Worm (Caenorhabditis elegans) whole organism, L4 larva: ENCODE data around the gene H41C03.2.
A peak's percentile ranks its signal among the peaks of the same experiment; 100 is the strongest.

Source experiments
- F10B5.3 ChIP-seq: sonication (generic microtip); optimal IDR thresholded peaks from 2 replicates; lab custom pipeline; 2016; ENCODE audit warnings: mild to moderate bottlenecking, missing genetic modification characterization, missing compliant biosample characterization
- F37D6.2 ChIP-seq: sonication (generic microtip); optimal IDR thresholded peaks from 2 replicates; lab custom pipeline; 2016; ENCODE audit warnings: mild to moderate bottlenecking, missing genetic modification characterization, missing compliant biosample characterization
- F44E2.7 ChIP-seq: fragments of 200-800 bp; sonication (Bioruptor generic); IDR thresholded peaks from 2 replicates; pipeline ENCODE4 v2.1.2; 2022; ENCODE audit warnings: missing genetic modification characterization, missing compliant biosample characterization
- F49E8.2 ChIP-seq: sonication (generic microtip); optimal IDR thresholded peaks from 2 replicates; lab custom pipeline; 2016; ENCODE audit warnings: missing compliant biosample characterization, mild to moderate bottlenecking, missing genetic modification characterization, borderline replicate concordance
- R02D3.7 ChIP-seq: fragments of 150-350 bp; sonication (generic microtip); optimal IDR thresholded peaks from 3 replicates; lab custom pipeline; 2014; ENCODE audit warnings: missing biosample characterization, missing genetic modification characterization
- Y48G9A.11 ChIP-seq: fragments of 200-800 bp; sonication (Bioruptor generic); IDR thresholded peaks from 2 replicates; pipeline ENCODE4 v1.3.6; 2022; ENCODE audit warnings: missing genetic modification reagents, missing genetic modification characterization, missing compliant biosample characterization
- Y75B8A.6 ChIP-seq: fragments of 200-800 bp; sonication (Bioruptor generic); IDR thresholded peaks from 2 replicates; pipeline ENCODE4 v1.3.6; 2022; ENCODE audit warnings: missing genetic modification reagents, missing genetic modification characterization, missing compliant biosample characterization
- ZK337.2 ChIP-seq: fragments of 200-800 bp; sonication (Bioruptor generic); IDR thresholded peaks from 2 replicates; pipeline ENCODE4 v1.3.6; 2022; ENCODE audit warnings: missing genetic modification reagents, missing genetic modification characterization, missing compliant biosample characterization
- ZK546.5 ChIP-seq, 2 experiments: sonication (generic microtip); optimal IDR thresholded peaks; 2 replicates each; lab custom pipeline; 2017; ENCODE audit warnings: missing biosample characterization in 2 of 2, missing genetic modification characterization in 2 of 2
- aha-1 ChIP-seq: fragments of 150-350 bp; peaks from one replicate; lab custom pipeline; 2014; ENCODE audit warnings: missing biosample characterization, missing genetic modification characterization
- aly-2 ChIP-seq: sonication (generic microtip); optimal IDR thresholded peaks from 2 replicates; lab custom pipeline; 2018; ENCODE audit warnings: missing biosample characterization, missing genetic modification characterization
- attf-4 ChIP-seq: sonication (generic microtip); optimal IDR thresholded peaks from 3 replicates; lab custom pipeline; 2017; ENCODE audit warnings: missing biosample characterization, missing genetic modification characterization
- ceh-62 ChIP-seq: sonication (generic microtip); optimal IDR thresholded peaks from 2 replicates; lab custom pipeline; 2017; ENCODE audit warnings: missing biosample characterization, missing genetic modification characterization
- ces-1 ChIP-seq: fragments of 150-350 bp; sonication (generic microtip); optimal IDR thresholded peaks from 4 replicates; lab custom pipeline; 2014; ENCODE audit warnings: missing biosample characterization, missing genetic modification reagents, missing genetic modification characterization
- cey-2 ChIP-seq: sonication (generic microtip); optimal IDR thresholded peaks from 3 replicates; lab custom pipeline; 2017; ENCODE audit warnings: missing genetic modification characterization, mild to moderate bottlenecking, missing compliant biosample characterization, antibody characterized with exemption, borderline replicate concordance; ENCODE audit not compliant: insufficient read depth
- daf-12 ChIP-seq: fragments of 150-350 bp; optimal IDR thresholded peaks from 2 replicates; lab custom pipeline; 2014; ENCODE audit warnings: missing biosample characterization, missing genetic modification reagents, missing genetic modification characterization
- daf-16 ChIP-seq, 3 experiments: sonication (generic microtip); optimal IDR thresholded peaks; 2 replicates each; lab custom pipeline; 2016 to 2017; ENCODE audit warnings: missing genetic modification characterization in 3 of 3, missing genetic modification reagents in 3 of 3, mild to moderate bottlenecking in 2 of 3, missing compliant biosample characterization in 2 of 3, missing biosample characterization in 1 of 3, moderate library complexity in 1 of 3
- dmd-8 ChIP-seq: fragments of 200-800 bp; sonication (Bioruptor generic); IDR thresholded peaks from 2 replicates; pipeline ENCODE4 v1.3.6; 2022; ENCODE audit warnings: missing genetic modification characterization, missing compliant biosample characterization
- dmd-9 ChIP-seq: fragments of 200-800 bp; sonication (Bioruptor generic); IDR thresholded peaks from 2 replicates; pipeline ENCODE4 v1.3.6; 2022; ENCODE audit warnings: missing genetic modification reagents, missing genetic modification characterization, missing compliant biosample characterization
- dpl-1 ChIP-seq: fragments of 150-350 bp; optimal IDR thresholded peaks from 2 replicates; lab custom pipeline; 2014; ENCODE audit warnings: missing biosample characterization, missing genetic modification reagents, missing genetic modification characterization
- duxl-1 ChIP-seq: sonication (generic microtip); optimal IDR thresholded peaks from 2 replicates; lab custom pipeline; 2016; ENCODE audit warnings: mild to moderate bottlenecking, missing genetic modification characterization, moderate library complexity, missing compliant biosample characterization; ENCODE audit not compliant: poor library complexity
- egl-27 ChIP-seq: sonication (generic microtip); optimal IDR thresholded peaks from 3 replicates; lab custom pipeline; 2017; ENCODE audit warnings: missing biosample characterization, missing genetic modification reagents, missing genetic modification characterization
- hmg-1.1 ChIP-seq: fragments of 200-800 bp; sonication (Bioruptor generic); IDR thresholded peaks from 2 replicates; pipeline ENCODE4 v1.3.6; 2022; ENCODE audit warnings: missing genetic modification reagents, missing genetic modification characterization, missing compliant biosample characterization
- lin-29 ChIP-seq: fragments of 200-800 bp; sonication (Bioruptor generic); IDR thresholded peaks from 2 replicates; pipeline ENCODE4 v1.3.6; 2022; ENCODE audit warnings: missing genetic modification reagents, missing genetic modification characterization, missing compliant biosample characterization
- lin-39 ChIP-seq: fragments of 150-350 bp; optimal IDR thresholded peaks from 2 replicates; lab custom pipeline; 2014; ENCODE audit warnings: missing biosample characterization, missing genetic modification reagents, missing genetic modification characterization
- mdl-1 ChIP-seq, 2 experiments: fragments of 150-350 bp in 1 of 2; sonication (generic microtip) in 1 of 2; optimal IDR thresholded peaks; 2 replicates each; lab custom pipeline; 2014 to 2017; ENCODE audit warnings: missing biosample characterization in 2 of 2, missing genetic modification characterization in 2 of 2
- mdt-29 ChIP-seq: fragments of 200-800 bp; sonication (Bioruptor generic); IDR thresholded peaks from 2 replicates; pipeline ENCODE4 v1.3.6; 2022; ENCODE audit warnings: missing genetic modification reagents, missing genetic modification characterization, missing compliant biosample characterization
- mes-2 ChIP-seq: sonication (generic microtip); optimal IDR thresholded peaks from 2 replicates; lab custom pipeline; 2016; ENCODE audit warnings: missing genotype, mild to moderate bottlenecking, missing genetic modification characterization, missing compliant biosample characterization; ENCODE audit not compliant: poor library complexity, severe bottlenecking
- mxl-2 ChIP-seq: fragments of 200-800 bp; sonication (Bioruptor generic); conservative IDR thresholded peaks from 2 replicates; pipeline ENCODE4 v1.3.6; 2022; ENCODE audit warnings: missing genetic modification reagents, missing genetic modification characterization, missing compliant biosample characterization
- nhr-10 ChIP-seq: fragments of 150-350 bp; optimal IDR thresholded peaks from 2 replicates; lab custom pipeline; 2014; ENCODE audit warnings: missing biosample characterization, missing genetic modification characterization
- nhr-102 ChIP-seq: sonication (generic microtip); optimal IDR thresholded peaks from 2 replicates; lab custom pipeline; 2016; ENCODE audit warnings: mild to moderate bottlenecking, missing genetic modification characterization, moderate library complexity, missing compliant biosample characterization
- nhr-28 ChIP-seq: fragments of 150-350 bp; optimal IDR thresholded peaks from 2 replicates; lab custom pipeline; 2014; ENCODE audit warnings: missing biosample characterization, missing genetic modification characterization
- nhr-48 ChIP-seq: sonication (generic microtip); optimal IDR thresholded peaks from 2 replicates; lab custom pipeline; 2016; ENCODE audit warnings: mild to moderate bottlenecking, missing genetic modification characterization, missing compliant biosample characterization
- nhr-6 ChIP-seq: fragments of 150-350 bp; optimal IDR thresholded peaks from 2 replicates; lab custom pipeline; 2014; ENCODE audit warnings: missing biosample characterization, missing genetic modification characterization
- nhr-76 ChIP-seq: fragments of 150-350 bp; optimal IDR thresholded peaks from 2 replicates; lab custom pipeline; 2014; ENCODE audit warnings: missing biosample characterization, missing genetic modification characterization
- nhr-77 ChIP-seq: fragments of 150-350 bp; optimal IDR thresholded peaks from 2 replicates; lab custom pipeline; 2014; ENCODE audit warnings: missing biosample characterization, missing genetic modification characterization
- rbr-2 ChIP-seq: sonication (generic microtip); optimal IDR thresholded peaks from 2 replicates; lab custom pipeline; 2016; ENCODE audit warnings: missing genotype, missing genetic modification characterization, missing compliant biosample characterization
- sdz-12 ChIP-seq: fragments of 200-800 bp; sonication (Bioruptor generic); optimal IDR thresholded peaks from 2 replicates; lab custom pipeline; 2018; ENCODE audit warnings: mild to moderate bottlenecking, missing genetic modification characterization, missing compliant biosample characterization
- skn-1 ChIP-seq: fragments of 150-350 bp; optimal IDR thresholded peaks from 2 replicates; lab custom pipeline; 2014; ENCODE audit warnings: missing biosample characterization, missing genetic modification characterization
- snpc-4 ChIP-seq: fragments of 150-350 bp; optimal IDR thresholded peaks from 2 replicates; lab custom pipeline; 2014; ENCODE audit warnings: missing biosample characterization, missing genetic modification characterization
- spr-1 ChIP-seq: sonication (generic microtip); optimal IDR thresholded peaks from 2 replicates; lab custom pipeline; 2016; ENCODE audit warnings: mild to moderate bottlenecking, missing genetic modification characterization, missing compliant biosample characterization
- spr-3 ChIP-seq: fragments of 200-800 bp; sonication (Bioruptor generic); optimal IDR thresholded peaks from 2 replicates; lab custom pipeline; 2018; ENCODE audit warnings: mild to moderate bottlenecking, missing genetic modification characterization, missing compliant biosample characterization
- tag-97 ChIP-seq: fragments of 200-800 bp; sonication (Bioruptor generic); IDR thresholded peaks from 2 replicates; pipeline ENCODE4 v1.3.6; 2022; ENCODE audit warnings: missing genetic modification characterization, missing compliant biosample characterization
- unc-130 ChIP-seq: sonication (generic microtip); optimal IDR thresholded peaks from 2 replicates; lab custom pipeline; 2016; ENCODE audit warnings: missing genetic modification reagents, missing genetic modification characterization, missing compliant biosample characterization
- unc-62 ChIP-seq, 3 experiments: fragments of 150-350 bp in 1 of 3; sonication (generic microtip); optimal IDR thresholded peaks in 2 of 3; peaks in 1 of 3; 1 replicate in 1 of 3; 2 replicates in 2 of 3; lab custom pipeline; 2014 to 2017; ENCODE audit warnings: missing biosample characterization in 3 of 3, missing genetic modification characterization in 3 of 3, missing genetic modification reagents in 3 of 3, missing genotype in 1 of 3
- vab-7 ChIP-seq: fragments of 200-800 bp; sonication (Bioruptor generic); IDR thresholded peaks from 2 replicates; pipeline ENCODE4 v1.3.6; 2022; ENCODE audit warnings: missing genetic modification reagents, missing genetic modification characterization, missing compliant biosample characterization
- zag-1 ChIP-seq: fragments of 150-350 bp; optimal IDR thresholded peaks from 2 replicates; lab custom pipeline; 2014; ENCODE audit warnings: missing biosample characterization, missing genetic modification characterization
- zip-2 ChIP-seq: fragments of 150-350 bp; optimal IDR thresholded peaks from 2 replicates; lab custom pipeline; 2014; ENCODE audit warnings: missing biosample characterization, missing genetic modification characterization
- ztf-7 ChIP-seq: fragments of 150-350 bp; optimal IDR thresholded peaks from 2 replicates; lab custom pipeline; 2014; ENCODE audit warnings: missing biosample characterization, missing genetic modification characterization

H41C03.2 gene

DNA sequence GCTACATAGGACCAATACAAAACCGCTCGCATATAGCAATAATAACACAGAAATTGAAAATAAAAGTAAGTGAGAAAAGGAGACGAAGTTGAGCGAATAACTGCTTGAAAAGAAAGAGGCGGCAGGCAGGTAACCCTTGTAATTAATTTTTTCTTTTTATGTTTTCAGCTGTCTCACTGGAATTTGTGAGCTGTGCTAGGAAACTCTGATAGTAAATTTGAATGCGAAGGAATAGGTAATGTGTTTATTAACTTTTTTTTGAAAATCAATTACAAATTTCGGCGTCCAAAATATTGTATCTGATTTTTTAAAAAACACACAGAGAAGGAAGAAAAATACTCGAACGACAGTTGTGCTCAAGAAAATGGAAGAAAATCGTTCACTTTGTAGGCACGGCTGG, at the start of gene H41C03.2:
Gene H41C03.2 (minus strand): TSS at position 101 of the 400 bp plus-strand sequence.
- peak in 1 of 2 experiments; percentile 75 for TF ChIP-seq unc-62 (GFP tag; optimal IDR thresholded peaks at IDR 0.05 in 1 of 2; lab: Kevin White, UChicago)
- TF ChIP-seq unc-62 (tag; optimal IDR thresholded peaks at IDR 0.05; lab: Kevin White, UChicago), result no peak
- no peak for TF ChIP-seq lin-39 (tag; lab: Kevin White, UChicago)
- TF ChIP-seq duxl-1 (tag; lab: Kevin White, UChicago), result no peak

DNA sequence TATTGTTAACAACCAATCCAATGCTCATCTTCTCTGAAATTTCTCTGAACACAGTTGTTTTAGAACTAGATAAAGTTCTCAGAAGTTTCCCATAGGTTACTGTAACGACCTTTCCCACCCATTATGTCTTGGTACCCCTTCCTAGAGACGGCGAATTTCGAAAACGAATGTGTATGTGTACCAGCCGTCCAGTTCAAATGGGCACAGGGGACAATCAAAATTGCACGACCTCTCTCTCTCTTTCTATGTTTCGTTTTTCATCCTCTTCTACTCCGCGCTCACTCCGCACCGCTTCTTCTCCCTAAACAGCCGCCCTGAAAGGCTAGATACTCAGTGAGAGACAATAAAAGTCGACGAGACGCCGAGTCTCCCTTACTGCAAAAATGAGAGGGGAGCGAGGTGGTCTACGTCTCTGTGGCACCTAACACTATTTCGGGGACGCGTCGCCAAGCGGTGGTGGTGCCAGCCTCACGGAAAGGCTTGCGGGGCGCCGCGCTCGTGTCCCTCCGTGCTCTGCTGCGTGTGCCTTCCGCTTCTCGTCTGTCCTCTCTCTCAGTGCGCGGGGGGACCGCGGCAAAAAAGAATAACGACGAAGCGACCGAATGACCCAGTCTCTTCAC, 49.6 kb upstream of the H41C03.2 start:
- TF ChIP-seq ztf-7 (tag; lab: Kevin White, UChicago) (no peak), daf-16 (GFP tag; optimal IDR thresholded peaks at IDR 0.05; lab: Kevin White, UChicago) (no peak), daf-16 (tag; optimal IDR thresholded peaks at IDR 0.05; lab: Kevin White, UChicago) (peak; percentile 36), attf-4 (no peak), F37D6.2 (peak; percentile 71), unc-130 (GFP tag; lab: Kevin White, UChicago) (no peak), skn-1 (no peak), sdz-12 (GFP tag; lab: Kevin White, UChicago) (no peak), mes-2 (tag; lab: Kevin White, UChicago) (no peak), nhr-76 (tag; lab: Kevin White, UChicago) (no peak), nhr-102 (peak; percentile 43), cey-2 (no peak), dmd-8 (GFP tag; lab: Robert Waterston, UW) (no peak), ZK546.5 (tag; optimal IDR thresholded peaks at IDR 0.05; lab: Kevin White, UChicago) (no peak), snpc-4 (tag; lab: Kevin White, UChicago) (no peak), nhr-28 (tag; lab: Kevin White, UChicago) (peak; percentile 36), dpl-1 (GFP tag; lab: Kevin White, UChicago) (peak; percentile 16), aly-2 (tag; lab: Kevin White, UChicago) (no peak), F49E8.2 (tag; lab: Kevin White, UChicago) (no peak), Y75B8A.6 (no peak), zag-1 (tag; lab: Kevin White, UChicago) (no peak), R02D3.7 (tag; lab: Kevin White, UChicago) (no peak), daf-12 (tag; lab: Kevin White, UChicago) (no peak), lin-29 (GFP tag; lab: Robert Waterston, UW) (0 out of 2 replicates have a peak, but pooled peaks have one; percentile 43), nhr-10 (tag; lab: Kevin White, UChicago) (no peak), ces-1 (GFP tag; lab: Kevin White, UChicago) (no peak), F44E2.7 (GFP tag; lab: Robert Waterston, UW) (no peak), spr-3 (GFP tag; lab: Kevin White, UChicago) (no peak), zip-2 (no peak), egl-27 (tag; lab: Kevin White, UChicago) (no peak), ZK337.2 (GFP tag; lab: Robert Waterston, UW) (no peak), ceh-62 (tag; lab: Kevin White, UChicago) (no peak), rbr-2 (tag; lab: Kevin White, UChicago) (peak; percentile 74), hmg-1.1 (GFP tag; lab: Robert Waterston, UW) (peak; percentile 83), nhr-48 (peak; percentile 71), vab-7 (no peak), spr-1 (tag; lab: Kevin White, UChicago) (peak; percentile 58), nhr-77 (tag; lab: Kevin White, UChicago) (no peak), mxl-2 (no peak), F10B5.3 (peak; percentile 55), aha-1 (no peak), nhr-6 (tag; lab: Kevin White, UChicago) (no peak), Y48G9A.11 (GFP tag; lab: Robert Waterston, UW) (no peak), dmd-9 (GFP tag; lab: Robert Waterston, UW) (no peak), mdt-29 (no peak), mdl-1 (tag; optimal IDR thresholded peaks at IDR 0.05; lab: Kevin White, UChicago) (peak; percentile 60 to 61), tag-97 (GFP tag; lab: Robert Waterston, UW) (no peak)
